Fruit fly (Drosophila melanogaster) whole organism, embryonic: ENCODE data around the gene Bicra.

Experiments used
- Bteb2 ChIP-seq: fragments of 200-800 bp; sonication (Bioruptor generic); optimal IDR thresholded peaks from 2 replicates; lab custom pipeline; 2016; ENCODE audit warnings: missing biosample characterization, missing genetic modification characterization
- CG18599 ChIP-seq: fragments of 200-800 bp; sonication (Bioruptor generic); optimal IDR thresholded peaks from 3 replicates; lab custom pipeline; 2017; ENCODE audit warnings: missing biosample characterization, missing genetic modification characterization, mild to moderate bottlenecking, moderate library complexity, missing genetic modification reagents
- CG7839 ChIP-seq: fragments of 200-800 bp; sonication (Bioruptor generic); optimal IDR thresholded peaks from 3 replicates; lab custom pipeline; 2018; ENCODE audit warnings: missing biosample characterization, mild to moderate bottlenecking, missing genetic modification characterization, moderate library complexity
- E2f1 ChIP-seq: fragments of 200-800 bp; sonication (Bioruptor generic); IDR thresholded peaks from 2 replicates; pipeline ENCODE4 v1.3.6; 2022; ENCODE audit warnings: missing biosample characterization, missing genetic modification characterization
- ara ChIP-seq: fragments of 200-800 bp; sonication (Bioruptor generic); IDR thresholded peaks from 2 replicates; pipeline ENCODE4 v1.3.6; 2022; ENCODE audit warnings: missing biosample characterization, missing genetic modification characterization
- gro ChIP-seq: fragments of 200-800 bp; sonication (Bioruptor generic); optimal IDR thresholded peaks from 2 replicates; lab custom pipeline; 2016; ENCODE audit warnings: missing biosample characterization, missing genetic modification characterization
- h ChIP-seq: fragments of >200 bp; optimal IDR thresholded peaks from 2 replicates; lab custom pipeline; 2017
- pros ChIP-seq: fragments of 200-800 bp; sonication (Bioruptor generic); optimal IDR thresholded peaks from 3 replicates; lab custom pipeline; 2019; ENCODE audit warnings: missing biosample characterization, mild to moderate bottlenecking, missing genetic modification characterization, moderate library complexity
- salm ChIP-seq: fragments of 200-800 bp; sonication (Bioruptor generic); optimal IDR thresholded peaks from 2 replicates; lab custom pipeline; 2018; ENCODE audit warnings: missing biosample characterization, mild to moderate bottlenecking, missing genetic modification characterization
- wdn ChIP-seq: fragments of 200-800 bp; sonication (Bioruptor generic); IDR thresholded peaks from 2 replicates; pipeline ENCODE4 v1.3.6; 2022; ENCODE audit warnings: missing biosample characterization, missing genetic modification characterization

dm6 chr3R:29091609-29092008, 28.8 kb downstream of the Bicra start:
- no peak for TF ChIP-seq Bteb2 (GFP tag; lab: Kevin White, UChicago)
- no peak for TF ChIP-seq CG7839
- no peak for TF ChIP-seq pros (GFP tag; lab: Kevin White, UChicago)
- TF ChIP-seq h = no peak
- TF ChIP-seq wdn (GFP tag; lab: Robert Waterston, UW) = no peak
- no peak for TF ChIP-seq salm (tag; lab: Kevin White, UChicago)
- TF ChIP-seq E2f1 = no peak
- no peak for TF ChIP-seq gro
- no peak for TF ChIP-seq ara (GFP tag; lab: Robert Waterston, UW)
- TF ChIP-seq CG18599 (GFP tag; lab: Kevin White, UChicago) = peak; percentile 51
